Fruit fly (Drosophila melanogaster) whole organism, embryonic: Measurements from ENCODE around the gene Ten-m.

Experiments used
- Awh ChIP-seq: fragments of 200-800 bp; sonication (Bioruptor generic); IDR thresholded peaks from 2 replicates; pipeline ENCODE4, ENCODE4 v1.3.6; 2022; ENCODE audit warnings: missing biosample characterization, missing genetic modification characterization
- CG10147 ChIP-seq: fragments of 200-800 bp; sonication (Bioruptor generic); optimal IDR thresholded peaks from 2 replicates; lab custom pipeline; 2019; ENCODE audit warnings: missing biosample characterization, mild to moderate bottlenecking, missing genetic modification characterization, moderate library complexity
- CG12104 ChIP-seq: fragments of 200-800 bp; sonication (Bioruptor generic); optimal IDR thresholded peaks from 3 replicates; lab custom pipeline; 2016; ENCODE audit warnings: missing biosample characterization, missing genetic modification characterization
- CG12219 ChIP-seq: fragments of 200-800 bp; sonication (Bioruptor generic); optimal IDR thresholded peaks from 3 replicates; lab custom pipeline; 2018; ENCODE audit warnings: missing biosample characterization, mild to moderate bottlenecking, missing genetic modification characterization
- CG14860 ChIP-seq: fragments of 200-800 bp; sonication (Bioruptor generic); IDR thresholded peaks from 3 replicates; pipeline ENCODE4 v1.3.6; 2022; ENCODE audit warnings: missing biosample characterization, missing genetic modification characterization; ENCODE audit not compliant: partially characterized antibody
- CG15011 ChIP-seq: fragments of 200-800 bp; sonication (Bioruptor generic); optimal IDR thresholded peaks from 3 replicates; lab custom pipeline; 2018; ENCODE audit warnings: missing biosample characterization, mild to moderate bottlenecking, missing genetic modification characterization
- CG1647 ChIP-seq: fragments of 200-800 bp; sonication (Bioruptor generic); optimal IDR thresholded peaks from 3 replicates; lab custom pipeline; 2016; ENCODE audit warnings: missing biosample characterization, missing genetic modification characterization
- CG17328 ChIP-seq: fragments of 200-800 bp; sonication (Bioruptor generic); IDR thresholded peaks from 2 replicates; pipeline ENCODE4 v1.3.6; 2022; ENCODE audit warnings: missing biosample characterization, missing genetic modification characterization
- CG17912 ChIP-seq: fragments of 200-800 bp; sonication (Bioruptor generic); optimal IDR thresholded peaks from 2 replicates; lab custom pipeline; 2018; ENCODE audit warnings: missing biosample characterization, mild to moderate bottlenecking, missing genetic modification characterization
- CG2678 ChIP-seq: fragments of 200-800 bp; sonication (Bioruptor generic); optimal IDR thresholded peaks from 3 replicates; lab custom pipeline; 2019; ENCODE audit warnings: missing biosample characterization, mild to moderate bottlenecking, missing genetic modification characterization, moderate library complexity
- CG32532 ChIP-seq: fragments of 200-800 bp; sonication (Bioruptor generic); IDR thresholded peaks from 2 replicates; pipeline ENCODE4 v1.3.6; 2022; ENCODE audit warnings: missing biosample characterization, missing genetic modification characterization
- CG3838 ChIP-seq: fragments of 200-800 bp; sonication (Bioruptor generic); optimal IDR thresholded peaks from 3 replicates; lab custom pipeline; 2016; ENCODE audit warnings: missing biosample characterization, missing genetic modification characterization
- CG4404 ChIP-seq: fragments of 200-800 bp; sonication (Bioruptor generic); IDR thresholded peaks from 2 replicates; pipeline ENCODE4 v1.3.6; 2022; ENCODE audit warnings: missing biosample characterization, missing genetic modification characterization
- CG6272 ChIP-seq: fragments of 200-800 bp; sonication (Bioruptor generic); IDR thresholded peaks from 2 replicates; pipeline ENCODE4 v1.3.6; 2022; ENCODE audit warnings: missing biosample characterization, missing genetic modification characterization
- CG6689 ChIP-seq: fragments of 200-800 bp; sonication (Bioruptor generic); IDR thresholded peaks from 2 replicates; pipeline ENCODE4 v1.3.6; 2022; ENCODE audit warnings: missing biosample characterization, missing genetic modification characterization
- CG6791 ChIP-seq: fragments of 200-800 bp; sonication (Bioruptor generic); IDR thresholded peaks from 3 replicates; pipeline ENCODE4 v1.3.6; 2022; ENCODE audit warnings: missing biosample characterization, missing genetic modification characterization; ENCODE audit not compliant: partially characterized antibody
- CG7556 ChIP-seq: fragments of 200-800 bp; sonication (Bioruptor generic); optimal IDR thresholded peaks from 2 replicates; lab custom pipeline; 2017; ENCODE audit warnings: missing biosample characterization, mild to moderate bottlenecking, missing genetic modification characterization
- CG8281 ChIP-seq: fragments of 200-800 bp; sonication (Bioruptor generic); optimal IDR thresholded peaks from 2 replicates; lab custom pipeline; 2018; ENCODE audit warnings: missing biosample characterization, mild to moderate bottlenecking, missing genetic modification characterization, moderate library complexity
- CG9817 ChIP-seq: fragments of 200-800 bp; sonication (Bioruptor generic); optimal IDR thresholded peaks from 2 replicates; lab custom pipeline; 2018; ENCODE audit warnings: missing biosample characterization, mild to moderate bottlenecking, missing genetic modification characterization, moderate library complexity
- CG9876 ChIP-seq: fragments of 200-800 bp; sonication (Bioruptor generic); optimal IDR thresholded peaks from 2 replicates; lab custom pipeline; 2016; ENCODE audit warnings: missing biosample characterization, missing genetic modification characterization
- E2f2 ChIP-seq: fragments of 200-800 bp; sonication (Bioruptor generic); IDR thresholded peaks from 2 replicates; pipeline ENCODE4 v1.3.6; 2022; ENCODE audit warnings: missing biosample characterization, missing genetic modification characterization
- Ets65A ChIP-seq: fragments of 200-800 bp; sonication (Bioruptor generic); peaks from one replicate; lab custom pipeline; 2016; ENCODE audit warnings: missing biosample characterization, missing genetic modification characterization
- HLH54F ChIP-seq: fragments of 200-800 bp; sonication (Bioruptor generic); optimal IDR thresholded peaks from 3 replicates; lab custom pipeline; 2016; ENCODE audit warnings: missing biosample characterization, missing genetic modification characterization
- Hand ChIP-seq: fragments of 200-800 bp; sonication (Bioruptor generic); optimal IDR thresholded peaks from 2 replicates; lab custom pipeline; 2017; ENCODE audit warnings: mild to moderate bottlenecking, missing biosample characterization, missing genetic modification reagents, missing genetic modification characterization
- Hmr ChIP-seq: fragments of 200-800 bp; sonication (Bioruptor generic); optimal IDR thresholded peaks from 3 replicates; lab custom pipeline; 2017; ENCODE audit warnings: mild to moderate bottlenecking, missing biosample characterization, missing genetic modification reagents, missing genetic modification characterization
- Hr3 ChIP-seq: fragments of 200-800 bp; sonication (Bioruptor generic); optimal IDR thresholded peaks from 3 replicates; lab custom pipeline; 2016; ENCODE audit warnings: missing biosample characterization, missing genetic modification characterization
- Hr39 ChIP-seq: fragments of >200 bp; optimal IDR thresholded peaks from 2 replicates; lab custom pipeline; 2017
- Pdp1 ChIP-seq, 2 experiments: fragments of 200-800 bp; sonication (Bioruptor generic); optimal IDR thresholded peaks; 3 replicates each; lab custom pipeline; 2016; ENCODE audit warnings: missing biosample characterization in 2 of 2, missing genetic modification characterization in 2 of 2, mild to moderate bottlenecking in 1 of 2, moderate library complexity in 1 of 2
- Six4 ChIP-seq: fragments of 200-800 bp; sonication (Bioruptor generic); optimal IDR thresholded peaks from 2 replicates; lab custom pipeline; 2016; ENCODE audit warnings: missing biosample characterization, missing genetic modification characterization
- al ChIP-seq: fragments of 200-800 bp; sonication (Bioruptor generic); IDR thresholded peaks from 2 replicates; pipeline ENCODE4 v1.3.6; 2022; ENCODE audit warnings: missing biosample characterization, missing genetic modification characterization
- bsh ChIP-seq, 2 experiments: fragments of 200-800 bp; sonication (Bioruptor generic); optimal IDR thresholded peaks; 2 replicates each; lab custom pipeline; 2017 to 2018; ENCODE audit warnings: mild to moderate bottlenecking in 2 of 2, missing biosample characterization in 2 of 2, missing genetic modification characterization in 2 of 2, moderate library complexity in 1 of 2
- btn ChIP-seq: fragments of 200-800 bp; sonication (Bioruptor generic); optimal IDR thresholded peaks from 2 replicates; lab custom pipeline; 2016; ENCODE audit warnings: missing biosample characterization, missing genetic modification characterization
- chif ChIP-seq, 2 experiments: fragments of 200-800 bp; sonication (Bioruptor generic); optimal IDR thresholded peaks; 3 replicates each; lab custom pipeline; 2016; ENCODE audit warnings: missing biosample characterization in 2 of 2, missing genetic modification characterization in 2 of 2
- fd96Cb ChIP-seq: fragments of 200-800 bp; sonication (Bioruptor generic); optimal IDR thresholded peaks from 2 replicates; lab custom pipeline; 2018; ENCODE audit warnings: missing biosample characterization, mild to moderate bottlenecking, missing genetic modification characterization, moderate library complexity
- ken ChIP-seq: fragments of 200-800 bp; sonication (Bioruptor generic); IDR thresholded peaks from 3 replicates; pipeline ENCODE4 v1.3.6; 2022; ENCODE audit warnings: missing biosample characterization, missing genetic modification characterization
- klu ChIP-seq: fragments of 200-800 bp; sonication (Bioruptor generic); IDR thresholded peaks from 2 replicates; pipeline ENCODE4 v1.3.6; 2022; ENCODE audit warnings: missing biosample characterization, missing genetic modification characterization
- lbe ChIP-seq: fragments of 200-800 bp; sonication (Bioruptor generic); optimal IDR thresholded peaks from 2 replicates; lab custom pipeline; 2016; ENCODE audit warnings: missing biosample characterization, mild to moderate bottlenecking, missing genetic modification characterization
- lmd ChIP-seq: fragments of 200-800 bp; sonication (Bioruptor generic); IDR thresholded peaks from 2 replicates; pipeline ENCODE4 v1.3.6; 2022; ENCODE audit warnings: missing biosample characterization, missing genetic modification characterization
- lola ChIP-seq, 3 experiments: fragments of >200 bp in 2 of 3; fragments of 200-800 bp in 1 of 3; sonication (Bioruptor generic) in 1 of 3; optimal IDR thresholded peaks; 2 replicates each; lab custom pipeline; 2017 to 2019; ENCODE audit warnings: missing biosample characterization in 3 of 3, missing genetic modification characterization in 3 of 3, mild to moderate bottlenecking in 1 of 3, moderate library complexity in 1 of 3
- nmo ChIP-seq: fragments of 200-800 bp; sonication (Bioruptor generic); optimal IDR thresholded peaks from 2 replicates; lab custom pipeline; 2018; ENCODE audit warnings: missing biosample characterization, mild to moderate bottlenecking, missing genetic modification characterization, moderate library complexity
- otp ChIP-seq: fragments of 200-800 bp; sonication (Bioruptor generic); IDR thresholded peaks from 3 replicates; pipeline ENCODE4, ENCODE4 v1.3.6; 2022; ENCODE audit warnings: missing biosample characterization, missing genetic modification characterization
- pan ChIP-seq, 4 experiments: fragments of >200 bp in 3 of 4; fragments of 200-800 bp in 1 of 4; sonication (Bioruptor generic) in 1 of 4; optimal IDR thresholded peaks in 3 of 4; IDR thresholded peaks in 1 of 4; 2 replicates each; pipeline versions ENCODE4 v1.3.6 to Lab custom; 2017 to 2022; ENCODE audit warnings: missing biosample characterization in 2 of 4, missing genetic modification characterization in 2 of 4, mixed read lengths in 1 of 4
- peb ChIP-seq: fragments of 200-800 bp; sonication (Bioruptor generic); IDR thresholded peaks from 2 replicates; pipeline ENCODE4 v1.3.6; 2022; ENCODE audit warnings: missing biosample characterization, missing genetic modification characterization
- pho ChIP-seq: fragments of 200-800 bp; sonication (Bioruptor generic); optimal IDR thresholded peaks from 2 replicates; lab custom pipeline; 2016; ENCODE audit warnings: missing biosample characterization, missing genetic modification characterization
- pnt ChIP-seq: fragments of 200-800 bp; sonication (Bioruptor generic); optimal IDR thresholded peaks from 3 replicates; lab custom pipeline; 2016; ENCODE audit warnings: missing biosample characterization, missing genetic modification characterization
- sisA ChIP-seq: fragments of 200-800 bp; sonication (Bioruptor generic); IDR thresholded peaks from 2 replicates; pipeline ENCODE4 v1.3.6; 2022; ENCODE audit warnings: missing biosample characterization, missing genetic modification characterization
- sr ChIP-seq: fragments of 200-800 bp; sonication (Bioruptor generic); IDR thresholded peaks from 3 replicates; pipeline ENCODE4 v1.3.6; 2022; ENCODE audit warnings: missing biosample characterization, missing genetic modification characterization
- trem ChIP-seq: fragments of 200-800 bp; optimal IDR thresholded peaks from 3 replicates; lab custom pipeline; 2019; ENCODE audit warnings: missing biosample characterization, mild to moderate bottlenecking, missing genetic modification characterization, moderate library complexity
- wdn ChIP-seq: fragments of 200-800 bp; sonication (Bioruptor generic); IDR thresholded peaks from 2 replicates; pipeline ENCODE4 v1.3.6; 2022; ENCODE audit warnings: missing biosample characterization, missing genetic modification characterization
- zen ChIP-seq: fragments of 200-800 bp; sonication (Bioruptor generic); optimal IDR thresholded peaks from 3 replicates; lab custom pipeline; 2018; ENCODE audit warnings: missing biosample characterization, mild to moderate bottlenecking, missing genetic modification characterization, moderate library complexity

Gene Ten-m

DNA sequence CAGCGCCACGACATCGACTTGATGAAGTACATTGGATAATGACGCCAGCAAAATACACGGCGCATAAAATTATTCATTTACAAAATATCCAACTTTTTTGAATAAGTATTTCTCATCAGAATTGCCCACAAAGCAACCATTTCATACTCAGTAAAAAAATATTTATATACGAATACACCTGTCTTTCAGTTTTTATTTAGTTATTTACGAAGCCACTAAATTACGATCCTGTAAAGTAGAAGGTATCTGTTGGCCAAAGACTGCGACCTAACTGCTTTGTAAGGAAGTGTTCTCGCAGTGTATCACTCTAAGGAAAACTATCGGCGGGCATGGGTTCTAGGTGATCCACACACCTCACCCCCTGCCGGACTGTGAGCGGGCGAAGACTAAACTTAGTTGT lies 130.5 kb downstream of the Ten-m start (continued):
- TF ChIP-seq CG6689 (peak; percentile 47), wdn (GFP tag; lab: Robert Waterston, UW) (0 out of 2 replicates have a peak, but pooled peaks have one; percentile 31), CG17912 (no peak), CG9817 (peak; percentile 58), CG6272 (GFP tag; lab: Robert Waterston, UW) (peak; percentile 48), otp (no peak), CG10147 (GFP tag; lab: Kevin White, UChicago) (no peak), bsh (GFP tag; optimal IDR thresholded peaks at IDR 0.05; lab: Kevin White, UChicago) (peak in 1 of 2 experiments; percentile 30), sisA (GFP tag; lab: Robert Waterston, UW) (peak; percentile 48; the same call in 1 of the 2 replicates), peb (GFP tag; lab: Robert Waterston, UW) (peak; percentile 26; the same call in 1 of the 2 replicates), CG4404 (GFP tag; lab: Robert Waterston, UW) (peak; percentile 42; the same call in 1 of the 2 replicates), CG17328 (GFP tag; lab: Robert Waterston, UW) (peak; percentile 37; the same call in 1 of the 2 replicates), Hmr (GFP tag; lab: Kevin White, UChicago) (peak; percentile 15), lola (GFP tag; optimal IDR thresholded peaks at IDR 0.05; lab: Kevin White, UChicago) (no peak), lbe (GFP tag; lab: Kevin White, UChicago) (no peak), Six4 (peak; percentile 21), chif (GFP tag; optimal IDR thresholded peaks at IDR 0.05; lab: Kevin White, UChicago) (peak in 1 of 2 experiments; percentile 31), pan (optimal IDR thresholded peaks at IDR 0.05; lab: Kevin White, UChicago) (no peak), pan (GFP tag; optimal IDR thresholded peaks at IDR 0.05 in 1 of 2, IDR thresholded peaks at IDR 0.05 in 1 of 2) (peak in 1 of 2 experiments; percentile 66), Hr39 (lab: Kevin White, UChicago) (no peak), HLH54F (GFP tag; lab: Kevin White, UChicago) (peak; percentile 40), CG2678 (no peak), klu (GFP tag; lab: Robert Waterston, UW) (peak; percentile 67; the same call in 1 of the 2 replicates), trem (peak; percentile 13), Pdp1 (GFP tag; optimal IDR thresholded peaks at IDR 0.05; lab: Kevin White, UChicago) (peak in 1 of 2 experiments; percentile 37), CG7556 (GFP tag; lab: Kevin White, UChicago) (peak; percentile 39), btn (GFP tag; lab: Kevin White, UChicago) (no peak), CG3838 (GFP tag; lab: Kevin White, UChicago) (peak; percentile 54), CG32532 (GFP tag; lab: Robert Waterston, UW) (peak; percentile 54; the same call in 1 of the 2 replicates), Hand (no peak), Awh (GFP tag; lab: Robert Waterston, UW) (0 out of 2 replicates have a peak, but pooled peaks have one; percentile 14), al (GFP tag; lab: Robert Waterston, UW) (peak; percentile 75), Ets65A (GFP tag; lab: Kevin White, UChicago) (peak; percentile 91), Hr3 (GFP tag; lab: Kevin White, UChicago) (peak; percentile 44), CG6791 (GFP tag; lab: Robert Waterston, UW) (no peak), CG12104 (peak; percentile 36), zen (tag; lab: Kevin White, UChicago) (no peak), CG8281 (tag; lab: Kevin White, UChicago) (peak; percentile 28), CG14860 (GFP tag; lab: Robert Waterston, UW) (no peak), lmd (GFP tag; lab: Robert Waterston, UW) (peak; percentile 62), pnt (GFP tag; lab: Kevin White, UChicago) (peak; percentile 40), pho (GFP tag; lab: Kevin White, UChicago) (no peak), sr (no peak), CG9876 (GFP tag; lab: Kevin White, UChicago) (peak; percentile 35), CG12219 (GFP tag; lab: Kevin White, UChicago) (peak; percentile 20), CG15011 (GFP tag; lab: Kevin White, UChicago) (no peak), CG1647 (peak; percentile 16), fd96Cb (tag; lab: Kevin White, UChicago) (peak; percentile 56), ken (GFP tag; lab: Robert Waterston, UW) (0 out of 3 replicates have a peak, but pooled peaks have one; percentile 34), E2f2 (GFP tag; lab: Robert Waterston, UW) (peak; percentile 22; the same call in 1 of the 2 replicates), nmo (GFP tag; lab: Kevin White, UChicago) (peak; percentile 73)
